Fruit fly (Drosophila melanogaster) whole organism, embryonic: Measurements from ENCODE around the gene retm.

Experiments
- B-H2 ChIP-seq: fragments of 200-800 bp; sonication (Bioruptor generic); optimal IDR thresholded peaks from 2 replicates; lab custom pipeline; 2018; ENCODE audit warnings: missing biosample characterization, mild to moderate bottlenecking, missing genetic modification characterization
- CG10147 ChIP-seq: fragments of 200-800 bp; sonication (Bioruptor generic); optimal IDR thresholded peaks from 2 replicates; lab custom pipeline; 2019; ENCODE audit warnings: missing biosample characterization, mild to moderate bottlenecking, missing genetic modification characterization, moderate library complexity
- CG11695 ChIP-seq: fragments of 200-800 bp; sonication (Bioruptor generic); IDR thresholded peaks from 3 replicates; pipeline ENCODE4 v1.3.6; 2022; ENCODE audit warnings: missing biosample characterization, missing genetic modification characterization
- CG12769 ChIP-seq: fragments of 200-800 bp; sonication (Bioruptor generic); optimal IDR thresholded peaks from 2 replicates; lab custom pipeline; 2019; ENCODE audit warnings: missing biosample characterization, mild to moderate bottlenecking, missing genetic modification characterization, moderate library complexity
- CG12942 ChIP-seq: fragments of 200-800 bp; sonication (Bioruptor generic); optimal IDR thresholded peaks from 3 replicates; lab custom pipeline; 2016; ENCODE audit warnings: missing biosample characterization, missing genetic modification characterization
- CG15269 ChIP-seq: fragments of 200-800 bp; sonication (Bioruptor generic); optimal IDR thresholded peaks from 2 replicates; lab custom pipeline; 2018; ENCODE audit warnings: missing biosample characterization, mild to moderate bottlenecking, missing genetic modification characterization, moderate library complexity
- CG16779 ChIP-seq: fragments of 200-800 bp; sonication (Bioruptor generic); IDR thresholded peaks from 2 replicates; pipeline ENCODE4 v1.3.6; 2022; ENCODE audit warnings: missing biosample characterization, missing genetic modification characterization
- CG17612 ChIP-seq: fragments of 200-800 bp; sonication (Bioruptor generic); IDR thresholded peaks from 2 replicates; pipeline ENCODE4 v1.3.6; 2022; ENCODE audit warnings: missing biosample characterization, missing genetic modification characterization
- CG2116 ChIP-seq: fragments of 200-800 bp; sonication (Bioruptor generic); optimal IDR thresholded peaks from 3 replicates; lab custom pipeline; 2018; ENCODE audit warnings: missing biosample characterization, mild to moderate bottlenecking, missing genetic modification characterization
- CG30431 ChIP-seq: fragments of 200-800 bp; sonication (Bioruptor generic); optimal IDR thresholded peaks from 2 replicates; lab custom pipeline; 2017; ENCODE audit warnings: missing biosample characterization, missing genetic modification characterization
- CG3281 ChIP-seq: fragments of 200-800 bp; sonication (Bioruptor generic); optimal IDR thresholded peaks from 3 replicates; lab custom pipeline; 2017; ENCODE audit warnings: missing biosample characterization, mild to moderate bottlenecking, missing genetic modification characterization
- CG3995 ChIP-seq: fragments of 200-800 bp; sonication (Bioruptor generic); optimal IDR thresholded peaks from 3 replicates; lab custom pipeline; 2016; ENCODE audit warnings: missing biosample characterization, missing genetic modification characterization
- CG4282 ChIP-seq: fragments of 200-800 bp; sonication (Bioruptor generic); optimal IDR thresholded peaks from 2 replicates; lab custom pipeline; 2016; ENCODE audit warnings: missing biosample characterization, missing genetic modification characterization
- CG43689 ChIP-seq: fragments of 200-800 bp; sonication (Bioruptor generic); IDR thresholded peaks from 2 replicates; pipeline ENCODE4 v1.3.6; 2022; ENCODE audit warnings: missing biosample characterization, missing genetic modification characterization
- CG4424 ChIP-seq: fragments of 200-800 bp; sonication (Bioruptor generic); optimal IDR thresholded peaks from 3 replicates; lab custom pipeline; 2016; ENCODE audit warnings: missing biosample characterization, missing genetic modification characterization
- CG4820 ChIP-seq: fragments of 200-800 bp; sonication (Bioruptor generic); optimal IDR thresholded peaks from 3 replicates; lab custom pipeline; 2016; ENCODE audit warnings: missing biosample characterization, missing genetic modification characterization
- CG6654 ChIP-seq: fragments of 200-800 bp; sonication (Bioruptor generic); optimal IDR thresholded peaks from 2 replicates; lab custom pipeline; 2017; ENCODE audit warnings: missing biosample characterization, mild to moderate bottlenecking, missing genetic modification characterization
- CHES-1-like ChIP-seq: fragments of 200-800 bp; sonication (Bioruptor generic); optimal IDR thresholded peaks from 2 replicates; lab custom pipeline; 2016; ENCODE audit warnings: missing biosample characterization, missing genetic modification characterization
- D19B ChIP-seq: fragments of 200-800 bp; sonication (Bioruptor generic); optimal IDR thresholded peaks from 2 replicates; lab custom pipeline; 2017; ENCODE audit warnings: missing biosample characterization, mild to moderate bottlenecking, missing genetic modification characterization
- Deaf1 ChIP-seq: fragments of 200-800 bp; optimal IDR thresholded peaks from 3 replicates; lab custom pipeline; 2019; ENCODE audit warnings: missing biosample characterization, mild to moderate bottlenecking, missing genetic modification characterization, moderate library complexity
- Hmx ChIP-seq: fragments of 200-800 bp; sonication (Bioruptor generic); optimal IDR thresholded peaks from 2 replicates; lab custom pipeline; 2016; ENCODE audit warnings: missing biosample characterization, missing genetic modification characterization
- Lim3 ChIP-seq: fragments of 200-800 bp; sonication (Bioruptor generic); IDR thresholded peaks from 2 replicates; pipeline ENCODE4 v1.3.6; 2022; ENCODE audit warnings: missing biosample characterization, missing genetic modification characterization
- Side ChIP-seq: fragments of 200-800 bp; sonication (Bioruptor generic); optimal IDR thresholded peaks from 2 replicates; lab custom pipeline; 2016; ENCODE audit warnings: missing biosample characterization, missing genetic modification characterization
- Sry-δ ChIP-seq: fragments of 200-800 bp; sonication (Bioruptor generic); optimal IDR thresholded peaks from 2 replicates; lab custom pipeline; 2016; ENCODE audit warnings: missing biosample characterization, missing genetic modification characterization
- TFAM ChIP-seq: fragments of 200-800 bp; sonication (Bioruptor generic); optimal IDR thresholded peaks from 2 replicates; lab custom pipeline; 2017; ENCODE audit warnings: missing biosample characterization, missing genetic modification characterization, inconsistent platforms
- Taf1 ChIP-seq: fragments of 200-800 bp; sonication (Bioruptor generic); IDR thresholded peaks from 2 replicates; pipeline ENCODE4 v1.3.6; 2022; ENCODE audit warnings: missing biosample characterization, missing genetic modification characterization
- Trl ChIP-seq, 3 experiments: fragments of >200 bp in 2 of 3; fragments of 200-800 bp in 1 of 3; sonication (Bioruptor generic) in 1 of 3; optimal IDR thresholded peaks; 2 replicates in 1 of 3; 3 replicates in 2 of 3; lab custom pipeline; 2016 to 2017; ENCODE audit warnings: missing biosample characterization in 1 of 3, missing genetic modification characterization in 1 of 3
- Usf ChIP-seq: fragments of 200-800 bp; sonication (Bioruptor generic); optimal IDR thresholded peaks from 2 replicates; lab custom pipeline; 2017; ENCODE audit warnings: missing genotype, missing biosample characterization, missing genetic modification characterization
- crp ChIP-seq, 2 experiments: fragments of 200-800 bp; sonication (Bioruptor generic); optimal IDR thresholded peaks; 2 replicates in 1 of 2; 3 replicates in 1 of 2; lab custom pipeline; 2017; ENCODE audit warnings: missing biosample characterization in 2 of 2, missing genetic modification characterization in 2 of 2, mild to moderate bottlenecking in 1 of 2, moderate library complexity in 1 of 2
- emc ChIP-seq: fragments of 200-800 bp; sonication (Bioruptor generic); optimal IDR thresholded peaks from 2 replicates; lab custom pipeline; 2016; ENCODE audit warnings: missing biosample characterization, missing genetic modification characterization
- fd96Cb ChIP-seq: fragments of 200-800 bp; sonication (Bioruptor generic); optimal IDR thresholded peaks from 2 replicates; lab custom pipeline; 2018; ENCODE audit warnings: missing biosample characterization, mild to moderate bottlenecking, missing genetic modification characterization, moderate library complexity
- gfzf ChIP-seq: fragments of 200-800 bp; sonication (Bioruptor generic); optimal IDR thresholded peaks from 2 replicates; lab custom pipeline; 2016; ENCODE audit warnings: missing biosample characterization, mild to moderate bottlenecking, missing genetic modification characterization, moderate library complexity
- h ChIP-seq: fragments of >200 bp; optimal IDR thresholded peaks from 2 replicates; lab custom pipeline; 2017
- jigr1 ChIP-seq: fragments of 200-800 bp; sonication (Bioruptor generic); IDR thresholded peaks from 3 replicates; pipeline ENCODE4 v1.3.6; 2022; ENCODE audit warnings: missing biosample characterization, missing genetic modification characterization
- jumu ChIP-seq: fragments of 200-800 bp; sonication (Bioruptor generic); optimal IDR thresholded peaks from 3 replicates; lab custom pipeline; 2016; ENCODE audit warnings: missing biosample characterization, missing genetic modification characterization
- lmd ChIP-seq: fragments of 200-800 bp; sonication (Bioruptor generic); IDR thresholded peaks from 2 replicates; pipeline ENCODE4 v1.3.6; 2022; ENCODE audit warnings: missing biosample characterization, missing genetic modification characterization
- maf-S ChIP-seq: fragments of 200-800 bp; sonication (Bioruptor generic); optimal IDR thresholded peaks from 2 replicates; lab custom pipeline; 2016; ENCODE audit warnings: missing biosample characterization, missing genetic modification characterization
- nau ChIP-seq: fragments of 200-800 bp; sonication (Bioruptor generic); optimal IDR thresholded peaks from 3 replicates; lab custom pipeline; 2017; ENCODE audit warnings: missing biosample characterization, mild to moderate bottlenecking, missing genetic modification characterization, missing genetic modification reagents
- nerfin-1 ChIP-seq: fragments of 200-800 bp; sonication (Bioruptor generic); optimal IDR thresholded peaks from 3 replicates; lab custom pipeline; 2019; ENCODE audit warnings: missing biosample characterization, mild to moderate bottlenecking, missing genetic modification characterization, moderate library complexity
- oc ChIP-seq: fragments of 200-800 bp; sonication (Bioruptor generic); optimal IDR thresholded peaks from 2 replicates; lab custom pipeline; 2018; ENCODE audit warnings: missing biosample characterization, mild to moderate bottlenecking, missing genetic modification characterization, moderate library complexity
- peb ChIP-seq: fragments of 200-800 bp; sonication (Bioruptor generic); IDR thresholded peaks from 2 replicates; pipeline ENCODE4 v1.3.6; 2022; ENCODE audit warnings: missing biosample characterization, missing genetic modification characterization
- phol ChIP-seq: fragments of 200-800 bp; sonication (Bioruptor generic); optimal IDR thresholded peaks from 3 replicates; lab custom pipeline; 2018; ENCODE audit warnings: missing biosample characterization, mild to moderate bottlenecking, missing genetic modification characterization, moderate library complexity
- prd ChIP-seq, 3 experiments: fragments of >200 bp in 2 of 3; fragments of 200-800 bp in 1 of 3; sonication (Bioruptor generic) in 1 of 3; optimal IDR thresholded peaks in 2 of 3; IDR thresholded peaks in 1 of 3; 2 replicates in 2 of 3; 3 replicates in 1 of 3; pipeline versions ENCODE4 v1.3.6 to Lab custom; 2017 to 2022; ENCODE audit warnings: missing biosample characterization in 1 of 3, missing genetic modification characterization in 1 of 3
- sd ChIP-seq: fragments of 200-800 bp; sonication (Bioruptor generic); optimal IDR thresholded peaks from 3 replicates; lab custom pipeline; 2018; ENCODE audit warnings: missing biosample characterization, mild to moderate bottlenecking, missing genetic modification characterization, moderate library complexity
- sima ChIP-seq: fragments of 200-800 bp; sonication (Bioruptor generic); optimal IDR thresholded peaks from 2 replicates; lab custom pipeline; 2016; ENCODE audit warnings: missing biosample characterization, missing genetic modification characterization
- sisA ChIP-seq: fragments of 200-800 bp; sonication (Bioruptor generic); IDR thresholded peaks from 2 replicates; pipeline ENCODE4 v1.3.6; 2022; ENCODE audit warnings: missing biosample characterization, missing genetic modification characterization
- sug ChIP-seq: fragments of 200-800 bp; optimal IDR thresholded peaks from 2 replicates; lab custom pipeline; 2019; ENCODE audit warnings: missing biosample characterization, mild to moderate bottlenecking, missing genetic modification characterization, moderate library complexity
- tgo ChIP-seq: fragments of 200-800 bp; sonication (Bioruptor generic); IDR thresholded peaks from 3 replicates; pipeline ENCODE4 v1.3.6; 2022; ENCODE audit warnings: missing biosample characterization, missing genetic modification characterization
- unpg ChIP-seq: fragments of 200-800 bp; sonication (Bioruptor generic); optimal IDR thresholded peaks from 3 replicates; lab custom pipeline; 2018; ENCODE audit warnings: missing biosample characterization, mild to moderate bottlenecking, missing genetic modification characterization, moderate library complexity
- vvl ChIP-seq: fragments of 200-800 bp; sonication (Bioruptor generic); IDR thresholded peaks from 2 replicates; pipeline ENCODE4 v1.3.6; 2022; ENCODE audit warnings: missing biosample characterization, missing genetic modification characterization
- wdn ChIP-seq: fragments of 200-800 bp; sonication (Bioruptor generic); IDR thresholded peaks from 2 replicates; pipeline ENCODE4 v1.3.6; 2022; ENCODE audit warnings: missing biosample characterization, missing genetic modification characterization

Gene retm

dm6 chr2L:6490783-6491249 is 35.1 kb upstream of the retm start, which contains the start of the genes Phf5a and CG31638 (continued):
- TF ChIP-seq CG10147 (GFP tag; lab: Kevin White, UChicago) = peak; percentile 52
- TF ChIP-seq Sry-δ (GFP tag; lab: Kevin White, UChicago) = no peak
- TF ChIP-seq prd (optimal IDR thresholded peaks at IDR 0.05; lab: Kevin White, UChicago) = no peak
- TF ChIP-seq prd (GFP tag; IDR thresholded peaks at IDR 0.05; lab: Robert Waterston, UW) = peak; percentile 99
- TF ChIP-seq CG3995 = peak; percentile 56
- peak; percentile 43 for TF ChIP-seq gfzf (GFP tag; lab: Kevin White, UChicago)
- peak; percentile 93 for TF ChIP-seq CG11695
- TF ChIP-seq nerfin-1 (tag; lab: Kevin White, UChicago) = peak; percentile 91
- TF ChIP-seq D19B (GFP tag; lab: Kevin White, UChicago) = peak; percentile 84
- TF ChIP-seq Usf = peak; percentile 58
- peak; percentile 92 for TF ChIP-seq CG43689 (GFP tag; lab: Robert Waterston, UW)
- peak; percentile 51 for TF ChIP-seq CG4820
- peak; percentile 64 for TF ChIP-seq lmd (GFP tag; lab: Robert Waterston, UW)
- TF ChIP-seq oc = peak; percentile 91
- peak; percentile 78 for TF ChIP-seq CG2116 (GFP tag; lab: Kevin White, UChicago)
- peak; percentile 66 for TF ChIP-seq sug
- peak; percentile 78 for TF ChIP-seq CG6654 (GFP tag; lab: Kevin White, UChicago)
- peak; percentile 57 to 93 for TF ChIP-seq crp (GFP tag; optimal IDR thresholded peaks at IDR 0.05; lab: Kevin White, UChicago)
- TF ChIP-seq B-H2 (GFP tag; lab: Kevin White, UChicago) = peak; percentile 62
- peak; percentile 93 for TF ChIP-seq jigr1
- TF ChIP-seq CG16779 (GFP tag; lab: Robert Waterston, UW) = peak; percentile 73
- peak; percentile 87 for TF ChIP-seq CG15269 (tag; lab: Kevin White, UChicago)
- peak; percentile 82 for TF ChIP-seq wdn (GFP tag; lab: Robert Waterston, UW)
- TF ChIP-seq tgo (GFP tag; lab: Robert Waterston, UW) = peak; percentile 71
- peak; percentile 4 for TF ChIP-seq CG30431 (GFP tag; lab: Kevin White, UChicago)
- TF ChIP-seq Deaf1 (tag; lab: Kevin White, UChicago) = peak; percentile 30
- TF ChIP-seq Lim3 (GFP tag; lab: Robert Waterston, UW) = no peak
- peak; percentile 80 for TF ChIP-seq CHES-1-like (GFP tag; lab: Kevin White, UChicago)
- peak; percentile 18 for TF ChIP-seq Hmx
- TF ChIP-seq unpg (GFP tag; lab: Kevin White, UChicago) = peak; percentile 87
- peak; percentile 97 for TF ChIP-seq CG4424
- TF ChIP-seq h (lab: Kevin White, UChicago) = no peak
- TF ChIP-seq sima (GFP tag; lab: Kevin White, UChicago) = no peak
- peak; percentile 94 for TF ChIP-seq peb (GFP tag; lab: Robert Waterston, UW)
- peak; percentile 69 for TF ChIP-seq TFAM (GFP tag; lab: Kevin White, UChicago)
- no peak for TF ChIP-seq emc (GFP tag; lab: Kevin White, UChicago)
- TF ChIP-seq Trl (optimal IDR thresholded peaks at IDR 0.05; lab: Kevin White, UChicago) = no peak
- TF ChIP-seq Trl (GFP tag; optimal IDR thresholded peaks at IDR 0.05; lab: Kevin White, UChicago) = peak; percentile 30
- no peak for TF ChIP-seq CG4282 (GFP tag; lab: Kevin White, UChicago)
- TF ChIP-seq sd = peak; percentile 72
- TF ChIP-seq CG12942 (GFP tag; lab: Kevin White, UChicago) = peak; percentile 93
- TF ChIP-seq Taf1 (GFP tag; lab: Robert Waterston, UW) = peak; percentile 95
- peak; percentile 92 for TF ChIP-seq sisA (GFP tag; lab: Robert Waterston, UW)
- TF ChIP-seq CG17612 = peak; percentile 94
- no peak for TF ChIP-seq nau (GFP tag; lab: Kevin White, UChicago)
- TF ChIP-seq phol = peak; percentile 98
- peak; percentile 97 for TF ChIP-seq fd96Cb (tag; lab: Kevin White, UChicago)
- TF ChIP-seq maf-S (GFP tag; lab: Kevin White, UChicago) = peak; percentile 61
- peak; percentile 85 for TF ChIP-seq jumu (GFP tag; lab: Kevin White, UChicago)
- TF ChIP-seq CG12769 = no peak
- TF ChIP-seq vvl = peak; percentile 82
- TF ChIP-seq CG3281 = peak; percentile 94
- TF ChIP-seq Side (GFP tag; lab: Kevin White, UChicago) = peak; percentile 34
